Worm (Caenorhabditis elegans) whole organism, L4/young adult: ENCODE measurements around the gene srr-6.

Source experiments
- W03F9.2 ChIP-seq: fragments of 150-350 bp; optimal IDR thresholded peaks from 2 replicates; lab custom pipeline; 2014; ENCODE audit warnings: missing biosample characterization, missing genetic modification characterization
- dao-5 ChIP-seq: sonication (generic microtip); optimal IDR thresholded peaks from 2 replicates; lab custom pipeline; 2016; ENCODE audit warnings: missing genotype, missing genetic modification characterization, moderate library complexity, missing compliant biosample characterization
- him-1 ChIP-seq: sonication (generic microtip); optimal IDR thresholded peaks from 2 replicates; lab custom pipeline; 2016; ENCODE audit warnings: missing genotype, missing genetic modification reagents, missing genetic modification characterization, missing compliant biosample characterization

- TF ChIP-seq W03F9.2 (tag; lab: Kevin White, UChicago), result no peak
- TF ChIP-seq dao-5, result no peak
- TF ChIP-seq him-1, result no peak
Observed at ce11 chrV:5040925-5041324, 28.3 kb downstream of the srr-6 start, which contains the start of gene K11D12.8.
